Worm (Caenorhabditis elegans): Measurements from ENCODE around the gene lyst-1.

Gene lyst-1

DNA sequence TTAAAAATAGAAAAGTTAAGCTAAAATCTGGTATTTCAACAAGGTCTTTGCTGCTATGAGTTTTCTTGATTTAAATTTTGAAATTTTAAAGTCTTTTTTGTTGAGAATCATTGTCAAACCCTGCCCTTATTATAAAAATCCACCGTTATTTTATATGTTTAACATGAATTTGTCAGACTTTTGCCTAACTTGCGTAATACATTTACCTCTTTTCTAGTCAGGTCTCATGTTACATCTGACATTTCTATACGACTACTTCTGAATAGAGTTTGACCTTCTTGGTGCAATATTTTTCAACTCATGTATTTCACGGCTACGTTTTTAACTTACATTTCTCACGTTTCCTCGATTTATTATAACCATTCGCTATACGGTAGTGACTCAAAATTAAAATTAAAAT, 26.9 kb downstream of the lyst-1 start, which contains the start of gene lgc-15 (continued):
- TF ChIP-seq Y53F4B.3 (GFP tag; IDR thresholded peaks at IDR 0.05) (no peak), sptf-2 (GFP tag; optimal IDR thresholded peaks at IDR 0.05) (no peak)

DNA sequence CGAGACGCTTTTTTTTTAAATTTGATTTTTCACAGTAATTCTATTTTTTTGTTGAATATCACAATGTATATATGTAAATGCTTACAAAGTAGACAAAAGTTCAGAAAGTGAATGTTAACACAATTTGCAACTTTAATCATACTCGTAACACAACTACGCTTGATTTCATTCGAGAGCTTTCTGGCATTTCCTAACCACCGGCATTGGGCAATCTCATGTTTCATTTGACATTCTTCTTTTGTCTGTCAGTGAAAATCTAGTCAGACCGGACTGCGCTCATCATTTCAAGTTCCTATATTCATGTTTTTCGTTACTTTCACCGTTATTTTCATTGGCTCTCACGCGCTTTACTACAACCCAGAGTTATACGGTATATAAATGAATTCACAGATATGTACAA, 29.7 kb downstream of the lyst-1 start, which contains the start of gene lgc-14:
Gene lgc-14 (plus strand): TSS at position 301 of the 400 bp plus-strand sequence.
- TF ChIP-seq sptf-2 (GFP tag; optimal IDR thresholded peaks at IDR 0.05) (no peak), lin-26 (GFP tag; IDR thresholded peaks at IDR 0.05) (no peak), snpc-1.3 (tag; optimal IDR thresholded peaks at IDR 0.05; ENCODE audit: insufficient read depth) (no peak), F10E7.11 (tag; optimal IDR thresholded peaks at IDR 0.05) (no peak), mxl-1 (tag; optimal IDR thresholded peaks at IDR 0.05) (no peak), dpl-1 (GFP tag; optimal IDR thresholded peaks at IDR 0.05) (no peak), ztf-25 (GFP tag; IDR thresholded peaks at IDR 0.05) (no peak), C06A6.2 (GFP tag; conservative IDR thresholded peaks at IDR 0.05) (no peak), nhr-90 (tag; optimal IDR thresholded peaks at IDR 0.05) (no peak), C17E4.6 (GFP tag; IDR thresholded peaks at IDR 0.05) (no peak), hlh-12 (tag; optimal IDR thresholded peaks at IDR 0.05) (no peak), let-526 (GFP tag; IDR thresholded peaks at IDR 0.05) (no peak), hrde-1 (tag; optimal IDR thresholded peaks at IDR 0.05; ENCODE audit: borderline replicate concordance) (no peak), lin-35 (GFP tag; optimal IDR thresholded peaks at IDR 0.05) (no peak), tbx-9 (tag; optimal IDR thresholded peaks at IDR 0.05; ENCODE audit: borderline replicate concordance) (no peak), hmg-20 (GFP tag; IDR thresholded peaks at IDR 0.05) (no peak), aptf-3 (GFP tag; IDR thresholded peaks at IDR 0.05) (no peak), nfyb-1 (GFP tag; IDR thresholded peaks at IDR 0.05) (no peak), tlf-1 (GFP tag; optimal IDR thresholded peaks at IDR 0.05) (no peak)

DNA sequence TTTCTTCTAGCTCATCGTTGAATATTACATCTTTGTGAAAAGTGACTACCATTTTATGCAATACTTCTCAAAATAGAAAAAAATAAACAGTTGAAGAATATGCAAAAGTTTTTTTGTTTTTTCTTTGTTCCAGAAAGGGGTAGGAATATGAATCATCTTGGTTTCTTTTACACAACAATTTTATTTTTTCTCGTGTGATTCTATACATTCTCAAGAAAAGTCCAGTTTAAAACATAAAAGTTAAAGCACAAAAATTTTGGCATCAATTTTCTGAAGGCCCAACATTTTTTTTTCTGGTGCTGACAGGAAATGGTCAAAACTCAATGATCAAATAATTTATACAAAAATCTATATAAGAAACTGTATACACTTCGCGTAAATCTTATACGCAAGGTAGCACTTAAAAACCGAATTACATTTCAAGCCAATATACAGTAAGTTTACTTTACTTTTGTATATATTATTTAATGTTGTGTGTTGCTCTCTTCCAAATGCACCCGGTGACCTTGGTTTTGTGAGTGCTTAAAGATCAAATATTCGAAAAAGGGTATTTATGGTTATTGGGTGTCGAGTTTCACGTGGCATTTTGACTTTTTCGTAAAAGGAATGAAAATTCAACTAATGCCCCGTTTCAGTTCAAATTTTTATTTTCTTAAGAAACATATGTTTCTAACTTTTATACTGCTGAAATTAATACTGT, 32.3 kb downstream of the lyst-1 start, which contains the start of the genes W03G11.2 and lgc-13:
Gene W03G11.2 (minus strand): TSS at position 101 of the 700 bp plus-strand sequence.
Gene lgc-13 (plus strand): TSS at position 650 of the 700 bp plus-strand sequence.
- TF ChIP-seq let-607 (tag; optimal IDR thresholded peaks at IDR 0.05) (no peak), madf-6 (GFP tag; IDR thresholded peaks at IDR 0.05) (no peak), unc-130 (GFP tag; optimal IDR thresholded peaks at IDR 0.05) (no peak), rcor-1 (GFP tag; IDR thresholded peaks at IDR 0.05) (no peak), cebp-1 (GFP tag; IDR thresholded peaks at IDR 0.05) (no peak), cebp-1 (tag; optimal IDR thresholded peaks at IDR 0.05) (no peak), ceh-27 (GFP tag; optimal IDR thresholded peaks at IDR 0.05) (no peak), snpc-3.4 (tag; optimal IDR thresholded peaks at IDR 0.05) (no peak), mel-28 (tag; optimal IDR thresholded peaks at IDR 0.05; ENCODE audit: borderline replicate concordance) (no peak), B0019.2 (GFP tag; conservative IDR thresholded peaks at IDR 0.05) (no peak), atf-7 (tag; optimal IDR thresholded peaks at IDR 0.05) (no peak), F33H1.4 (GFP tag; IDR thresholded peaks at IDR 0.05) (no peak), lin-40 (tag; optimal IDR thresholded peaks at IDR 0.05) (no peak), ztf-28 (GFP tag; IDR thresholded peaks at IDR 0.05) (no peak)
